Fruit fly (Drosophila melanogaster): ENCODE measurements around the gene CG10598.

Gene CG10598

DNA sequence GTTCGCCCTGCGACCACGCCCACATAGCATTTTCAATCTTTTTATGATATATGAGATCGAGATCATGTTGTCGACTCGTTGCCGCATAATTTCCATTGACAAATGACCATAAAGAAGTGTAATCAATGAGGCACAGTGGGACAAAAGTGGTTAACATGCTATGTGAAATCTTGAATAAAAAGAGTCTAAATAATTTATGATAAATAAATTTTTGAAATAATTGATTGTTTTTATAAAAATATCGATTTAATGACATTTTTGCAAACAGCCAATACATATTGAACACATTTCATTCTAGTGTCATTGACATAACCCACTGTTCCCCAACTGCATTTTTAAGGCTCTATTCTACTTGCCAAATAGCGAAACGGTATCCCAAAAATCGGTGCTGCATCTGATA lies 39.2 kb downstream of the CG10598 start:
- peak; percentile 2 for TF ChIP-seq lz (GFP tag; optimal IDR thresholded peaks at IDR 0.05)
- peak; percentile 42 for TF ChIP-seq CG8319 (GFP tag; optimal IDR thresholded peaks at IDR 0.05)
- TF ChIP-seq CG3919 (GFP tag; optimal IDR thresholded peaks at IDR 0.05) = peak; percentile 46
- TF ChIP-seq fd59A (GFP tag; optimal IDR thresholded peaks at IDR 0.05) = no peak
- 0 out of 2 replicates have a peak, but pooled peaks have one; percentile 12 for TF ChIP-seq Gug (GFP tag; IDR thresholded peaks at IDR 0.05)
- peak; percentile 20 for TF ChIP-seq Sox102F (GFP tag; optimal IDR thresholded peaks at IDR 0.05)
- TF ChIP-seq ss (GFP tag; optimal IDR thresholded peaks at IDR 0.05) = no peak
- peak; percentile 48 for TF ChIP-seq net (GFP tag; optimal IDR thresholded peaks at IDR 0.05)
- TF ChIP-seq Ets21C (GFP tag; optimal IDR thresholded peaks at IDR 0.05) = no peak
- peak in 1 of 2 experiments; percentile 35 for TF ChIP-seq salr (GFP tag; optimal IDR thresholded peaks at IDR 0.05)
- peak; percentile 35 for TF ChIP-seq pdm3 (GFP tag; optimal IDR thresholded peaks at IDR 0.05)
- TF ChIP-seq Sox15 (GFP tag; optimal IDR thresholded peaks at IDR 0.05) = peak; percentile 32
- TF ChIP-seq CG6163 (GFP tag; IDR thresholded peaks at IDR 0.05) = peak; percentile 58; the same call in 2 of the 3 replicates
- TF ChIP-seq CG15336 (GFP tag; IDR thresholded peaks at IDR 0.05) = peak; percentile 63
- TF ChIP-seq CG8119 (GFP tag; IDR thresholded peaks at IDR 0.05) = peak; percentile 66
- peak; percentile 55 for TF ChIP-seq achi (GFP tag; optimal IDR thresholded peaks at IDR 0.05)
- peak; percentile 58 for TF ChIP-seq CG34406 (GFP tag; optimal IDR thresholded peaks at IDR 0.05)
- TF ChIP-seq acj6 (GFP tag; optimal IDR thresholded peaks at IDR 0.05) = peak; percentile 53
- peak; percentile 31 for TF ChIP-seq CG11762 (GFP tag; optimal IDR thresholded peaks at IDR 0.05; ENCODE audit: insufficient read depth)
- no peak for TF ChIP-seq dsx (GFP tag; optimal IDR thresholded peaks at IDR 0.05; ENCODE audit: poor library complexity, severe bottlenecking)
- no peak for TF ChIP-seq CG11294 (GFP tag; IDR thresholded peaks at IDR 0.05)
- peak; percentile 77 for TF ChIP-seq eg (GFP tag; IDR thresholded peaks at IDR 0.05)
- TF ChIP-seq fkh (GFP tag; optimal IDR thresholded peaks at IDR 0.05) = no peak
- TF ChIP-seq Hr38 (GFP tag; optimal IDR thresholded peaks at IDR 0.05) = no peak
- no peak for TF ChIP-seq fd85E (GFP tag; optimal IDR thresholded peaks at IDR 0.05)
- TF ChIP-seq OdsH (GFP tag; optimal IDR thresholded peaks at IDR 0.05) = peak; percentile 62
- TF ChIP-seq CG16779 (tag; optimal IDR thresholded peaks at IDR 0.05) = no peak
- TF ChIP-seq svp (GFP tag) = peak; percentile 38
- no peak for TF ChIP-seq CG10631 (GFP tag; optimal IDR thresholded peaks at IDR 0.05)
- TF ChIP-seq CG9139 (GFP tag; optimal IDR thresholded peaks at IDR 0.05) = no peak
- TF ChIP-seq Sox14 (GFP tag; optimal IDR thresholded peaks at IDR 0.05) = peak; percentile 19
- peak; percentile 52 for TF ChIP-seq CG8632 (GFP tag; optimal IDR thresholded peaks at IDR 0.05)
- no peak for TF ChIP-seq Ets96B (tag; optimal IDR thresholded peaks at IDR 0.05)
- no peak for TF ChIP-seq CG1621 (tag; optimal IDR thresholded peaks at IDR 0.05)
- TF ChIP-seq CG6792 (GFP tag; optimal IDR thresholded peaks at IDR 0.05) = peak; percentile 41
- no peak for TF ChIP-seq CG31627 (GFP tag; optimal IDR thresholded peaks at IDR 0.05)
- peak; percentile 80 for TF ChIP-seq Eip78C (GFP tag)
- TF ChIP-seq esn (GFP tag; optimal IDR thresholded peaks at IDR 0.05) = peak; percentile 53
- TF ChIP-seq CG11902 (GFP tag; optimal IDR thresholded peaks at IDR 0.05) = peak; percentile 20
- peak; percentile 41 for TF ChIP-seq topi (GFP tag; optimal IDR thresholded peaks at IDR 0.05)
- TF ChIP-seq CG6808 (GFP tag; optimal IDR thresholded peaks at IDR 0.05) = no peak
- TF ChIP-seq CG7368 (GFP tag; optimal IDR thresholded peaks at IDR 0.05) = peak; percentile 8
- peak; percentile 30 for TF ChIP-seq CG6276 (GFP tag; optimal IDR thresholded peaks at IDR 0.05)
- no peak for TF ChIP-seq Eip93F (GFP tag; optimal IDR thresholded peaks at IDR 0.05)
- TF ChIP-seq Met (GFP tag; optimal IDR thresholded peaks at IDR 0.05) = peak; percentile 54
- peak; percentile 29 for TF ChIP-seq Smox (GFP tag; optimal IDR thresholded peaks at IDR 0.05)
- TF ChIP-seq Hr39 (GFP tag; optimal IDR thresholded peaks at IDR 0.05) = no peak
- TF ChIP-seq CG4318 (GFP tag; optimal IDR thresholded peaks at IDR 0.05) = peak; percentile 2
- no peak for TF ChIP-seq CG10669 (GFP tag; optimal IDR thresholded peaks at IDR 0.05)
- TF ChIP-seq Lpt (GFP tag; optimal IDR thresholded peaks at IDR 0.05) = no peak
- TF ChIP-seq CG32006 (GFP tag; optimal IDR thresholded peaks at IDR 0.05) = peak; percentile 54
